Fruit fly (Drosophila melanogaster): ENCODE data around the gene homer.

homer gene

DNA sequence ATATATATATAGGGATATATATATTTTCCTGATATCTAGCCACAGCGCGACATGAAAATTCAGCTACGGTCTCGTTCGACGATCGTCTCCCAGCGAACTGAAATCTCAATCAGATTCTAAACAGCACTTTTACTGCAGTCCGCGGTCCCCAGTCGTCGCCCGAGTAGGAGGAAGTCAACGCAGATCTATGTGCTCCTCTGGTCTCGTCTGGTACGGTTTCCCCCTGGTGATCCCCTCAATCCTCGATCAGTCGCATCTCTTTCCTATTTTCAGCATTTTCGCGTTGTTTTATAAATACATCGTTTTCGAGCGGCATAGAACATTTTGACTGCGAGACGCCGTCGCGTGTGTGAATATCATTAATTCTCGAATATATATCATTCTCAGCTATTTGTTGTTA lies 49.5 kb upstream of the homer start, which contains the start of gene LUBEL:
TSS of gene LUBEL (minus strand) at position 101 of the 400 bp plus-strand sequence.
- TF ChIP-seq CG6175 (GFP tag; IDR thresholded peaks at IDR 0.05), result no peak
- peak; percentile 36; the same call in 1 of the 2 replicates for TF ChIP-seq crol (GFP tag; IDR thresholded peaks at IDR 0.05)
- no peak for TF ChIP-seq Drgx (GFP tag; IDR thresholded peaks at IDR 0.05)
- TF ChIP-seq CG10543 (GFP tag; optimal IDR thresholded peaks at IDR 0.05), result peak; percentile 29
- TF ChIP-seq CG18599 (GFP tag; optimal IDR thresholded peaks at IDR 0.05), result no peak
- no peak for TF ChIP-seq Bgb (GFP tag; IDR thresholded peaks at IDR 0.05; ENCODE audit: partially characterized antibody)
- peak; percentile 86 for TF ChIP-seq CG12769 (tag; optimal IDR thresholded peaks at IDR 0.05)
- TF ChIP-seq ro (GFP tag; IDR thresholded peaks at IDR 0.05), result no peak
- no peak for TF ChIP-seq MBD-R2 (GFP tag; IDR thresholded peaks at IDR 0.05)
- no peak for TF ChIP-seq Rx (GFP tag; IDR thresholded peaks at IDR 0.05)
- TF ChIP-seq jing (GFP tag; optimal IDR thresholded peaks at IDR 0.05), result no peak
- no peak for TF ChIP-seq CG2889 (GFP tag; IDR thresholded peaks at IDR 0.05)
- TF ChIP-seq CG10654 (GFP tag; optimal IDR thresholded peaks at IDR 0.05), result no peak
- no peak for TF ChIP-seq CG17829 (tag; optimal IDR thresholded peaks at IDR 0.05)
- TF ChIP-seq ase (GFP tag; IDR thresholded peaks at IDR 0.05), result no peak
- no peak for TF ChIP-seq CG11504 (tag; optimal IDR thresholded peaks at IDR 0.05)
- TF ChIP-seq pan (optimal IDR thresholded peaks at IDR 0.05), result no peak
- TF ChIP-seq pan (GFP tag; optimal IDR thresholded peaks at IDR 0.05 in 1 of 2, IDR thresholded peaks at IDR 0.05 in 1 of 2), result no peak
- no peak for TF ChIP-seq CrebB (tag; optimal IDR thresholded peaks at IDR 0.05)
- peak; percentile 21 for TF ChIP-seq sd (tag; optimal IDR thresholded peaks at IDR 0.05)
- TF ChIP-seq sug (tag; optimal IDR thresholded peaks at IDR 0.05), result no peak
- TF ChIP-seq CG9932 (GFP tag; IDR thresholded peaks at IDR 0.05), result no peak
- no peak for TF ChIP-seq sens (GFP tag)
- no peak for TF ChIP-seq ind (GFP tag; optimal IDR thresholded peaks at IDR 0.05)
- TF ChIP-seq peb (GFP tag; IDR thresholded peaks at IDR 0.05), result no peak
- TF ChIP-seq ERR (GFP tag; optimal IDR thresholded peaks at IDR 0.05), result no peak
- no peak for TF ChIP-seq cad (GFP tag; optimal IDR thresholded peaks at IDR 0.05)
- no peak for TF ChIP-seq CG12942 (GFP tag; optimal IDR thresholded peaks at IDR 0.05)
- TF ChIP-seq CG31441 (GFP tag; IDR thresholded peaks at IDR 0.05), result no peak

DNA sequence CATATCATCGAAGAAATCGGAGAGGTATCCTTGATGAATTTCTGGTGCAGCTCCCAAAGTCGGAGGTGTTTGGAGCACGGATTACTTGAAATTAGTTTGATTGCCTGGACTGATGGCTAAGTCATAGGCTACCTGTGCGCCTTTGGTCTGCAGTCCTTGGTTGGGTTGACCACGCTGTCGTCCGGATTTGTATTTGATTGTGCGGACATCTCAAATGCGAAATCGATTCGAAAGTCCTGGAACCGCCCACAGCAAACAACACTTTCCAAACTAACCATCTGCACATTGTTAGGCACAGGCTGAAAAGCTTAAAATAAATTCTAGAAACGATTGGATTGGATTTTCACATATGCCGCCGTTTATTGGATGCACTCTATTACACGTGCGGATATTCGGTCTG lies 36.4 kb upstream of the homer start, which contains the start of gene CG11322:
TSS of gene CG11322 (minus strand) at position 101 of the 400 bp plus-strand sequence.
- TF ChIP-seq NC2β (GFP tag; optimal IDR thresholded peaks at IDR 0.05) (no peak), CG7963 (GFP tag; IDR thresholded peaks at IDR 0.05; ENCODE audit: partially characterized antibody) (no peak), CG3163 (GFP tag; optimal IDR thresholded peaks at IDR 0.05) (no peak), CG11504 (tag; optimal IDR thresholded peaks at IDR 0.05) (no peak), ssp (GFP tag; IDR thresholded peaks at IDR 0.05) (no peak), Mad (GFP tag; optimal IDR thresholded peaks at IDR 0.05) (no peak), Nf-YB (GFP tag; optimal IDR thresholded peaks at IDR 0.05) (no peak), Mrtf (GFP tag; IDR thresholded peaks at IDR 0.05) (no peak), eve (GFP tag; optimal IDR thresholded peaks at IDR 0.05) (no peak), CG14710 (tag; optimal IDR thresholded peaks at IDR 0.05) (no peak)

DNA sequence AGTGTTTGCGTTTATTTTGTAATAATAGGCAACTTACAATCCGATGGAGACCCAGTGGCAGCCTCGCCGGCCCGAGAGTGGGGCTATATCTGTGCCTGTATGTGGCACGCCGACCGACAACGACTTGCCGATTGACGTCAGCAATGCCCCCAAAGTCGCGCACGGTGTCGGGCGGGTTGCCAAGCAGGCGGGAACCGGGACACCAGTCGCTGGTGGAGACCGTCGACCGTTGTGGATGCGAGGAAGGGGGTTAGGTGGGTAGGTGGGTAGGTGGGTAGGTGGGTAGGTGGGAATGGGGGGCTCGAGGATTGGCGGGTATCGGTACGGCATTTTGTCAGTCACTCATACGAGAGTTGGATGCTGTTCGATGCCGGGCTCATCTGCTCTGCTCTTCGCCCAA lies 27.9 kb upstream of the homer start:
- TF ChIP-seq zen (tag; optimal IDR thresholded peaks at IDR 0.05) (no peak), prd (optimal IDR thresholded peaks at IDR 0.05) (no peak), prd (GFP tag; IDR thresholded peaks at IDR 0.05) (no peak), az2 (GFP tag; optimal IDR thresholded peaks at IDR 0.05) (no peak), Hr39 (optimal IDR thresholded peaks at IDR 0.05) (peak; percentile 15), sd (tag; optimal IDR thresholded peaks at IDR 0.05) (peak; percentile 29), usp (GFP tag; optimal IDR thresholded peaks at IDR 0.05) (no peak), Neu2 (GFP tag; optimal IDR thresholded peaks at IDR 0.05; ENCODE audit: borderline replicate concordance) (no peak), CG9215 (GFP tag; IDR thresholded peaks at IDR 0.05) (no peak), CG11456 (GFP tag; IDR thresholded peaks at IDR 0.05) (no peak), cwo (GFP tag; optimal IDR thresholded peaks at IDR 0.05) (peak; percentile 15), Rfx (GFP tag; IDR thresholded peaks at IDR 0.05) (peak; percentile 51), sr (GFP tag; IDR thresholded peaks at IDR 0.05) (peak; percentile 83), Nf-YC (tag; optimal IDR thresholded peaks at IDR 0.05) (no peak), CG12769 (tag; optimal IDR thresholded peaks at IDR 0.05) (peak; percentile 98), HLH4C (GFP tag; IDR thresholded peaks at IDR 0.05; ENCODE audit: partially characterized antibody) (no peak), jumu (GFP tag; optimal IDR thresholded peaks at IDR 0.05) (no peak)
